Fruit fly (Drosophila melanogaster) whole organism, embryonic: ENCODE measurements around the gene His3.3B.

ENCODE experiments used
- Bdp1 ChIP-seq: fragments of 200-800 bp; sonication (Bioruptor generic); optimal IDR thresholded peaks from 3 replicates; lab custom pipeline; 2016; ENCODE audit warnings: missing biosample characterization, missing genetic modification characterization
- CG11723 ChIP-seq: fragments of 200-800 bp; sonication (Bioruptor generic); optimal IDR thresholded peaks from 2 replicates; lab custom pipeline; 2017; ENCODE audit warnings: missing biosample characterization, mild to moderate bottlenecking, missing genetic modification characterization
- CG1603 ChIP-seq: fragments of 200-800 bp; sonication (Bioruptor generic); optimal IDR thresholded peaks from 2 replicates; lab custom pipeline; 2019; ENCODE audit warnings: missing biosample characterization, mild to moderate bottlenecking, missing genetic modification characterization, moderate library complexity
- CG17612 ChIP-seq: fragments of 200-800 bp; sonication (Bioruptor generic); IDR thresholded peaks from 2 replicates; pipeline ENCODE4 v1.3.6; 2022; ENCODE audit warnings: missing biosample characterization, missing genetic modification characterization
- CG2678 ChIP-seq: fragments of 200-800 bp; sonication (Bioruptor generic); optimal IDR thresholded peaks from 3 replicates; lab custom pipeline; 2019; ENCODE audit warnings: missing biosample characterization, mild to moderate bottlenecking, missing genetic modification characterization, moderate library complexity
- CG31365 ChIP-seq: fragments of 200-800 bp; sonication (Bioruptor generic); optimal IDR thresholded peaks from 2 replicates; lab custom pipeline; 2018; ENCODE audit warnings: missing biosample characterization, mild to moderate bottlenecking, missing genetic modification characterization
- CG32767 ChIP-seq: fragments of 200-800 bp; sonication (Bioruptor generic); IDR thresholded peaks from 2 replicates; pipeline ENCODE4 v1.3.6; 2022; ENCODE audit warnings: missing biosample characterization, missing genetic modification characterization
- CG3407 ChIP-seq: fragments of 200-800 bp; sonication (Bioruptor generic); optimal IDR thresholded peaks from 2 replicates; lab custom pipeline; 2018; ENCODE audit warnings: missing biosample characterization, mild to moderate bottlenecking, missing genetic modification characterization
- CG34376 ChIP-seq: fragments of 200-800 bp; sonication (Bioruptor generic); optimal IDR thresholded peaks from 2 replicates; lab custom pipeline; 2018; ENCODE audit warnings: missing biosample characterization, mild to moderate bottlenecking, missing genetic modification characterization
- CG3726 ChIP-seq: fragments of 200-800 bp; sonication (Bioruptor generic); IDR thresholded peaks from 3 replicates; pipeline ENCODE4, ENCODE4 v1.3.6; 2022; ENCODE audit warnings: missing biosample characterization, missing genetic modification characterization
- CG42726 ChIP-seq: fragments of 200-800 bp; sonication (Bioruptor generic); IDR thresholded peaks from 2 replicates; pipeline ENCODE4 v1.3.6; 2022; ENCODE audit warnings: missing biosample characterization, missing genetic modification characterization; ENCODE audit not compliant: partially characterized antibody
- CG4282 ChIP-seq: fragments of 200-800 bp; sonication (Bioruptor generic); optimal IDR thresholded peaks from 2 replicates; lab custom pipeline; 2016; ENCODE audit warnings: missing biosample characterization, missing genetic modification characterization
- CG4707 ChIP-seq: fragments of 200-800 bp; sonication (Bioruptor generic); optimal IDR thresholded peaks from 2 replicates; lab custom pipeline; 2018; ENCODE audit warnings: missing biosample characterization, mild to moderate bottlenecking, missing genetic modification characterization, moderate library complexity
- CG4730 ChIP-seq: fragments of 200-800 bp; sonication (Bioruptor generic); IDR thresholded peaks from 2 replicates; pipeline ENCODE4 v1.3.6; 2022; ENCODE audit warnings: missing biosample characterization, missing genetic modification characterization
- CG6765 ChIP-seq: fragments of 200-800 bp; sonication (Bioruptor generic); optimal IDR thresholded peaks from 3 replicates; lab custom pipeline; 2017; ENCODE audit warnings: missing biosample characterization, mild to moderate bottlenecking, missing genetic modification characterization
- CG6813 ChIP-seq: fragments of 200-800 bp; sonication (Bioruptor generic); optimal IDR thresholded peaks from 2 replicates; lab custom pipeline; 2017; ENCODE audit warnings: missing biosample characterization, missing genetic modification characterization, mild to moderate bottlenecking, moderate library complexity, missing genetic modification reagents
- CG7786 ChIP-seq: fragments of 200-800 bp; sonication (Bioruptor generic); optimal IDR thresholded peaks from 2 replicates; lab custom pipeline; 2016; ENCODE audit warnings: missing biosample characterization, missing genetic modification characterization
- CG8359 ChIP-seq: fragments of 200-800 bp; sonication (Bioruptor generic); optimal IDR thresholded peaks from 2 replicates; lab custom pipeline; 2017; ENCODE audit warnings: missing biosample characterization, mild to moderate bottlenecking, missing genetic modification characterization, borderline replicate concordance
- CG8944 ChIP-seq: fragments of 200-800 bp; sonication (Bioruptor generic); optimal IDR thresholded peaks from 3 replicates; lab custom pipeline; 2016; ENCODE audit warnings: missing biosample characterization, missing genetic modification characterization
- CG9609 ChIP-seq: fragments of 200-800 bp; sonication (Bioruptor generic); optimal IDR thresholded peaks from 3 replicates; lab custom pipeline; 2016; ENCODE audit warnings: missing biosample characterization, missing genetic modification characterization
- Doc3 ChIP-seq: fragments of 200-800 bp; sonication (Bioruptor generic); IDR thresholded peaks from 3 replicates; pipeline ENCODE4 v1.3.6; 2022; ENCODE audit warnings: missing biosample characterization, missing genetic modification characterization; ENCODE audit not compliant: partially characterized antibody
- Fer1 ChIP-seq: fragments of 200-800 bp; sonication (Bioruptor generic); optimal IDR thresholded peaks from 2 replicates; lab custom pipeline; 2017; ENCODE audit warnings: missing biosample characterization, mild to moderate bottlenecking, missing genetic modification characterization
- HLH3B ChIP-seq: fragments of 200-800 bp; sonication (Bioruptor generic); IDR thresholded peaks from 2 replicates; pipeline ENCODE4 v1.3.6; 2022; ENCODE audit warnings: missing biosample characterization, missing genetic modification characterization
- Lhr ChIP-seq: fragments of 200-800 bp; sonication (Bioruptor generic); optimal IDR thresholded peaks from 3 replicates; lab custom pipeline; 2017; ENCODE audit warnings: mild to moderate bottlenecking, missing biosample characterization, missing genetic modification reagents, missing genetic modification characterization
- MTF-1 ChIP-seq: fragments of 200-800 bp; sonication (Bioruptor generic); optimal IDR thresholded peaks from 2 replicates; lab custom pipeline; 2018; ENCODE audit warnings: missing biosample characterization, mild to moderate bottlenecking, missing genetic modification characterization, borderline replicate concordance
- NfI ChIP-seq: fragments of 200-800 bp; sonication (Bioruptor generic); optimal IDR thresholded peaks from 3 replicates; lab custom pipeline; 2018; ENCODE audit warnings: missing biosample characterization, mild to moderate bottlenecking, missing genetic modification characterization, moderate library complexity
- Oli ChIP-seq: fragments of 200-800 bp; sonication (Bioruptor generic); optimal IDR thresholded peaks from 2 replicates; lab custom pipeline; 2018; ENCODE audit warnings: missing biosample characterization, mild to moderate bottlenecking, missing genetic modification characterization, moderate library complexity
- Optix ChIP-seq: fragments of 200-800 bp; sonication (Bioruptor generic); IDR thresholded peaks from 3 replicates; pipeline ENCODE4 v1.3.6; 2022; ENCODE audit warnings: missing biosample characterization, missing genetic modification characterization
- abd-A ChIP-seq: fragments of 200-800 bp; sonication (Bioruptor generic); optimal IDR thresholded peaks from 3 replicates; lab custom pipeline; 2019; ENCODE audit warnings: missing biosample characterization, mild to moderate bottlenecking, missing genetic modification characterization, moderate library complexity
- amos ChIP-seq: fragments of 200-800 bp; sonication (Bioruptor generic); IDR thresholded peaks from 2 replicates; pipeline ENCODE4 v1.3.6; 2022; ENCODE audit warnings: missing biosample characterization, missing genetic modification characterization; ENCODE audit not compliant: partially characterized antibody
- ase ChIP-seq: fragments of 200-800 bp; sonication (Bioruptor generic); IDR thresholded peaks from 3 replicates; pipeline ENCODE4 v1.3.6; 2022; ENCODE audit warnings: missing biosample characterization, missing genetic modification characterization
- bigmax ChIP-seq: fragments of 200-800 bp; sonication (Bioruptor generic); optimal IDR thresholded peaks from 2 replicates; lab custom pipeline; 2018; ENCODE audit warnings: missing biosample characterization, mild to moderate bottlenecking, missing genetic modification characterization
- br ChIP-seq: fragments of >200 bp; optimal IDR thresholded peaks from 2 replicates; lab custom pipeline; 2017
- crc ChIP-seq: fragments of 200-800 bp; sonication (Bioruptor generic); optimal IDR thresholded peaks from 2 replicates; lab custom pipeline; 2016; ENCODE audit warnings: missing biosample characterization, missing genetic modification characterization
- croc ChIP-seq: fragments of 200-800 bp; sonication (Bioruptor generic); conservative IDR thresholded peaks from 3 replicates; pipeline ENCODE4 v1.3.6; 2022; ENCODE audit warnings: missing biosample characterization, missing genetic modification characterization
- eyg ChIP-seq: fragments of 200-800 bp; sonication (Bioruptor generic); optimal IDR thresholded peaks from 3 replicates; lab custom pipeline; 2016; ENCODE audit warnings: missing biosample characterization, missing genetic modification characterization
- fd3F ChIP-seq: fragments of 200-800 bp; sonication (Bioruptor generic); optimal IDR thresholded peaks from 2 replicates; lab custom pipeline; 2018; ENCODE audit warnings: missing biosample characterization, mild to moderate bottlenecking, missing genetic modification characterization, moderate library complexity
- grn ChIP-seq: fragments of 200-800 bp; sonication (Bioruptor generic); optimal IDR thresholded peaks from 3 replicates; lab custom pipeline; 2017; ENCODE audit warnings: missing biosample characterization, missing genetic modification characterization
- hkb ChIP-seq, 2 experiments: fragments of 200-800 bp in 1 of 2; fragments of >200 bp in 1 of 2; sonication (Bioruptor generic) in 1 of 2; IDR thresholded peaks in 1 of 2; optimal IDR thresholded peaks in 1 of 2; 2 replicates each; pipeline versions ENCODE4 v1.3.6 to Lab custom; 2017 to 2022; ENCODE audit warnings: missing biosample characterization in 1 of 2, missing genetic modification characterization in 1 of 2
- klu ChIP-seq: fragments of 200-800 bp; sonication (Bioruptor generic); IDR thresholded peaks from 2 replicates; pipeline ENCODE4 v1.3.6; 2022; ENCODE audit warnings: missing biosample characterization, missing genetic modification characterization
- kni ChIP-seq: fragments of 200-800 bp; sonication (Bioruptor generic); optimal IDR thresholded peaks from 3 replicates; lab custom pipeline; 2017; ENCODE audit warnings: mild to moderate bottlenecking, missing biosample characterization, missing genetic modification reagents, missing genetic modification characterization
- maf-S ChIP-seq: fragments of 200-800 bp; sonication (Bioruptor generic); optimal IDR thresholded peaks from 2 replicates; lab custom pipeline; 2016; ENCODE audit warnings: missing biosample characterization, missing genetic modification characterization
- nau ChIP-seq: fragments of 200-800 bp; sonication (Bioruptor generic); optimal IDR thresholded peaks from 3 replicates; lab custom pipeline; 2017; ENCODE audit warnings: missing biosample characterization, mild to moderate bottlenecking, missing genetic modification characterization, missing genetic modification reagents
- nmo ChIP-seq: fragments of 200-800 bp; sonication (Bioruptor generic); optimal IDR thresholded peaks from 2 replicates; lab custom pipeline; 2018; ENCODE audit warnings: missing biosample characterization, mild to moderate bottlenecking, missing genetic modification characterization, moderate library complexity
- nom ChIP-seq: fragments of 200-800 bp; sonication (Bioruptor generic); optimal IDR thresholded peaks from 2 replicates; lab custom pipeline; 2017; ENCODE audit warnings: missing biosample characterization, missing genetic modification characterization, mild to moderate bottlenecking, moderate library complexity, missing genetic modification reagents
- otp ChIP-seq: fragments of 200-800 bp; sonication (Bioruptor generic); IDR thresholded peaks from 3 replicates; pipeline ENCODE4, ENCODE4 v1.3.6; 2022; ENCODE audit warnings: missing biosample characterization, missing genetic modification characterization
- prd ChIP-seq, 3 experiments: fragments of >200 bp in 2 of 3; fragments of 200-800 bp in 1 of 3; sonication (Bioruptor generic) in 1 of 3; optimal IDR thresholded peaks in 2 of 3; IDR thresholded peaks in 1 of 3; 2 replicates in 2 of 3; 3 replicates in 1 of 3; pipeline versions ENCODE4 v1.3.6 to Lab custom; 2017 to 2022; ENCODE audit warnings: missing biosample characterization in 1 of 3, missing genetic modification characterization in 1 of 3
- ssp ChIP-seq: fragments of 200-800 bp; sonication (Bioruptor generic); IDR thresholded peaks from 2 replicates; pipeline ENCODE4 v1.3.6; 2022; ENCODE audit warnings: missing biosample characterization, missing genetic modification characterization
- z ChIP-seq: fragments of 200-800 bp; sonication (Bioruptor generic); IDR thresholded peaks from 3 replicates; pipeline ENCODE4 v1.3.6; 2022; ENCODE audit warnings: missing biosample characterization, missing genetic modification characterization
- zen ChIP-seq: fragments of 200-800 bp; sonication (Bioruptor generic); optimal IDR thresholded peaks from 3 replicates; lab custom pipeline; 2018; ENCODE audit warnings: missing biosample characterization, mild to moderate bottlenecking, missing genetic modification characterization, moderate library complexity

The His3.3B gene

dm6 chrX:9139138-9139537 lies 17.3 kb downstream of the His3.3B start (continued):
- TF ChIP-seq grn (GFP tag; lab: Kevin White, UChicago) (no peak), croc (GFP tag; lab: Robert Waterston, UW) (no peak), CG2678 (tag; lab: Kevin White, UChicago) (no peak), CG3407 (GFP tag; lab: Kevin White, UChicago) (no peak), crc (GFP tag; lab: Kevin White, UChicago) (no peak), NfI (GFP tag; lab: Kevin White, UChicago) (no peak), Lhr (no peak), amos (no peak), HLH3B (GFP tag; lab: Robert Waterston, UW) (no peak), CG3726 (GFP tag; lab: Robert Waterston, UW) (no peak), nmo (GFP tag; lab: Kevin White, UChicago) (no peak), nom (GFP tag; lab: Kevin White, UChicago) (peak; percentile 96), Optix (GFP tag; lab: Robert Waterston, UW) (0 out of 3 replicates have a peak, but pooled peaks have one; percentile 23), CG8944 (GFP tag; lab: Kevin White, UChicago) (no peak), br (lab: Kevin White, UChicago) (no peak), CG1603 (tag; lab: Kevin White, UChicago) (no peak), CG31365 (tag; lab: Kevin White, UChicago) (no peak), Oli (tag; lab: Kevin White, UChicago) (no peak), hkb (optimal IDR thresholded peaks at IDR 0.05; lab: Kevin White, UChicago) (no peak), hkb (GFP tag; IDR thresholded peaks at IDR 0.05; lab: Robert Waterston, UW) (no peak), prd (optimal IDR thresholded peaks at IDR 0.05; lab: Kevin White, UChicago) (no peak), prd (GFP tag; IDR thresholded peaks at IDR 0.05; lab: Robert Waterston, UW) (no peak), CG32767 (no peak), CG34376 (GFP tag; lab: Kevin White, UChicago) (no peak), CG8359 (GFP tag; lab: Kevin White, UChicago) (no peak), Doc3 (GFP tag; lab: Robert Waterston, UW) (no peak), CG4282 (GFP tag; lab: Kevin White, UChicago) (no peak), CG42726 (GFP tag; lab: Robert Waterston, UW) (no peak), klu (GFP tag; lab: Robert Waterston, UW) (no peak), CG4707 (GFP tag; lab: Kevin White, UChicago) (no peak), abd-A (tag; lab: Kevin White, UChicago) (peak; percentile 27), CG6765 (GFP tag; lab: Kevin White, UChicago) (no peak), CG4730 (GFP tag; lab: Robert Waterston, UW) (no peak), CG7786 (GFP tag; lab: Kevin White, UChicago) (no peak), CG11723 (no peak), CG9609 (GFP tag; lab: Kevin White, UChicago) (no peak), CG17612 (GFP tag; lab: Robert Waterston, UW) (no peak), MTF-1 (no peak), ase (GFP tag; lab: Robert Waterston, UW) (0 out of 3 replicates have a peak, but pooled peaks have one; percentile 21), kni (GFP tag; lab: Kevin White, UChicago) (no peak), eyg (GFP tag; lab: Kevin White, UChicago) (no peak), CG6813 (no peak), Fer1 (GFP tag; lab: Kevin White, UChicago) (no peak), otp (GFP tag; lab: Robert Waterston, UW) (no peak), maf-S (GFP tag; lab: Kevin White, UChicago) (no peak), z (no peak), fd3F (no peak), Bdp1 (GFP tag; lab: Kevin White, UChicago) (no peak), ssp (GFP tag; lab: Robert Waterston, UW) (no peak), zen (no peak), nau (GFP tag; lab: Kevin White, UChicago) (peak; percentile 43), bigmax (GFP tag; lab: Kevin White, UChicago) (no peak)
